Worm (Caenorhabditis elegans): ENCODE measurements around the gene srh-187.
"Not testable (repeated sequence)": the region's sequence is repeated elsewhere in the genome, so short reads cannot be mapped to it uniquely, and the experiment has no call there.

ce11 chrV:7337218-7337617, 2.5 kb downstream of the srh-187 start, which contains the start of gene F10G2.7:
- not testable (repeated sequence) for TF ChIP-seq flt-1 (GFP tag; IDR thresholded peaks at IDR 0.05); tbx-11 (GFP tag; IDR thresholded peaks at IDR 0.05); hmg-4 (GFP tag; optimal IDR thresholded peaks at IDR 0.05); ama-1 (optimal IDR thresholded peaks at IDR 0.05)
